Fruit fly (Drosophila melanogaster): Measurements from ENCODE around the gene tey.
A peak's percentile ranks its signal among the peaks of the same experiment; 100 is the strongest.

Gene tey

DNA sequence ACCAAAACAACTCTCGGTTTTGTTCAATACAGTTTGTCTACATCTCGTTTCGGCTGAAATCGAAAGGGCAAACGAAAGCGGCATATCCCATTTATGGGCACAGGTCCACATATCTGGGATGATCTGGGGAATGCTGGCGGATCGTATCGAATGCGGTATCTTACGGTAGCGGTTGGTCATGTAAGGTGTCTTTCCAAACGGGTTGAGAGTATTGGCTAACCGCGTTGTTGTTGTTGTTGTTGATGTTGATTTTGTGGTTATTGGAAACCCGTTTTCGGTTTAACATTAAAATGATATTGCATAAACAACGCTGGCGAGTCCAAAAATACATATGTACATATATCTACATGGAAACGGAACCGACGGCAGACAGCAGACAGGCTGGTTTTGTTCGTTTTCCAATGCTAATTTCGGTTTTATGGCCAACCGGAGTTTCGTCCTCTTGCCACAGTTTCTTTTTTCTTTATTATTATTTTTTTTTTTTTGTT lies 30.3 kb upstream of the tey start (continued):
- no peak for TF ChIP-seq NK7.1 (GFP tag; optimal IDR thresholded peaks at IDR 0.05)
- TF ChIP-seq klu (GFP tag; IDR thresholded peaks at IDR 0.05): no peak
- no peak for TF ChIP-seq Hsf (GFP tag; optimal IDR thresholded peaks at IDR 0.05)
- no peak for TF ChIP-seq CG30020 (tag; optimal IDR thresholded peaks at IDR 0.05)
- TF ChIP-seq CG32767 (GFP tag; IDR thresholded peaks at IDR 0.05): no peak
- TF ChIP-seq Ptx1 (GFP tag; IDR thresholded peaks at IDR 0.05): no peak
- peak in 1 of 2 experiments; percentile 74 for TF ChIP-seq Pdp1 (GFP tag; optimal IDR thresholded peaks at IDR 0.05)
- TF ChIP-seq al (GFP tag; IDR thresholded peaks at IDR 0.05): no peak
- no peak for TF ChIP-seq D19B (GFP tag; optimal IDR thresholded peaks at IDR 0.05)
- no peak for TF ChIP-seq lov (optimal IDR thresholded peaks at IDR 0.05)
- no peak for TF ChIP-seq lov (GFP tag; IDR thresholded peaks at IDR 0.05)
- TF ChIP-seq seq (GFP tag; IDR thresholded peaks at IDR 0.05): no peak
- no peak for TF ChIP-seq CG11560 (tag; IDR thresholded peaks at IDR 0.05)
- TF ChIP-seq CG14441 (GFP tag; IDR thresholded peaks at IDR 0.05): no peak
- peak; percentile 8 for TF ChIP-seq CG4707 (GFP tag; optimal IDR thresholded peaks at IDR 0.05)
- no peak for TF ChIP-seq CG3407 (GFP tag; optimal IDR thresholded peaks at IDR 0.05)
- TF ChIP-seq C15 (GFP tag; IDR thresholded peaks at IDR 0.05): no peak
- peak; percentile 72 for TF ChIP-seq Spps (tag; optimal IDR thresholded peaks at IDR 0.05)
- no peak for TF ChIP-seq ranshi (GFP tag; IDR thresholded peaks at IDR 0.05)
- no peak for TF ChIP-seq cwo (GFP tag; optimal IDR thresholded peaks at IDR 0.05)
- TF ChIP-seq CG13424 (tag; optimal IDR thresholded peaks at IDR 0.05): no peak
- no peak for TF ChIP-seq tin (GFP tag; optimal IDR thresholded peaks at IDR 0.05)
- TF ChIP-seq CG13287 (GFP tag; IDR thresholded peaks at IDR 0.05; ENCODE audit: partially characterized antibody): no peak
- TF ChIP-seq Ravus (GFP tag; IDR thresholded peaks at IDR 0.05): no peak
- no peak for TF ChIP-seq CG7556 (GFP tag; optimal IDR thresholded peaks at IDR 0.05)
- TF ChIP-seq grn (GFP tag; optimal IDR thresholded peaks at IDR 0.05): peak; percentile 82
- TF ChIP-seq Deaf1 (tag; optimal IDR thresholded peaks at IDR 0.05): peak; percentile 7
- no peak for TF ChIP-seq CG9797 (GFP tag; optimal IDR thresholded peaks at IDR 0.05)
- TF ChIP-seq PHDP (tag; optimal IDR thresholded peaks at IDR 0.05): no peak
- no peak for TF ChIP-seq CG8281 (tag; optimal IDR thresholded peaks at IDR 0.05)
- no peak for TF ChIP-seq Dad (GFP tag; optimal IDR thresholded peaks at IDR 0.05)
- no peak for TF ChIP-seq rib (GFP tag; IDR thresholded peaks at IDR 0.05)
- TF ChIP-seq ac (GFP tag; optimal IDR thresholded peaks at IDR 0.05): no peak
- no peak for TF ChIP-seq NC2β (GFP tag; optimal IDR thresholded peaks at IDR 0.05)
- peak; percentile 26 for TF ChIP-seq CG15269 (tag; optimal IDR thresholded peaks at IDR 0.05)
- peak; percentile 20 for TF ChIP-seq B-H2 (GFP tag; optimal IDR thresholded peaks at IDR 0.05)
- no peak for TF ChIP-seq Ssrp (tag; optimal IDR thresholded peaks at IDR 0.05)
- no peak for TF ChIP-seq MTF-1 (GFP tag; optimal IDR thresholded peaks at IDR 0.05; ENCODE audit: borderline replicate concordance)
- no peak for TF ChIP-seq stwl (tag; optimal IDR thresholded peaks at IDR 0.05)
- TF ChIP-seq pfk (GFP tag; optimal IDR thresholded peaks at IDR 0.05): no peak
- TF ChIP-seq tgo (GFP tag; IDR thresholded peaks at IDR 0.05): no peak
- TF ChIP-seq prd (optimal IDR thresholded peaks at IDR 0.05): no peak
- no peak for TF ChIP-seq prd (GFP tag; IDR thresholded peaks at IDR 0.05)
- peak; percentile 50 for TF ChIP-seq CG14710 (tag; optimal IDR thresholded peaks at IDR 0.05)
- no peak for TF ChIP-seq TFAM (GFP tag; optimal IDR thresholded peaks at IDR 0.05)
- no peak for TF ChIP-seq nmo (GFP tag; optimal IDR thresholded peaks at IDR 0.05)
- no peak for TF ChIP-seq caup (GFP tag; optimal IDR thresholded peaks at IDR 0.05; ENCODE audit: severe bottlenecking)
- peak; percentile 79 for TF ChIP-seq kni (GFP tag; optimal IDR thresholded peaks at IDR 0.05)
- TF ChIP-seq ato (GFP tag; IDR thresholded peaks at IDR 0.05; ENCODE audit: partially characterized antibody): no peak
- no peak for TF ChIP-seq CHES-1-like (GFP tag; optimal IDR thresholded peaks at IDR 0.05)
- TF ChIP-seq HLHmδ (GFP tag; optimal IDR thresholded peaks at IDR 0.05): peak; percentile 96
